Worm (Caenorhabditis elegans): ENCODE measurements around the gene phf-31.

Gene phf-31

ce11 chrX:10681698-10682097 lies at the start of gene phf-31:
Gene phf-31, plus strand, starts transcription at chrX:10681998.
- TF ChIP-seq ceh-22 (tag; optimal IDR thresholded peaks at IDR 0.05) (no peak), ceh-30 (tag; optimal IDR thresholded peaks at IDR 0.05) (no peak), rnt-1 (tag; optimal IDR thresholded peaks at IDR 0.05) (no peak), ceh-6 (GFP tag; optimal IDR thresholded peaks at IDR 0.05) (no peak), fkh-6 (tag; optimal IDR thresholded peaks at IDR 0.05) (no peak)

DNA sequence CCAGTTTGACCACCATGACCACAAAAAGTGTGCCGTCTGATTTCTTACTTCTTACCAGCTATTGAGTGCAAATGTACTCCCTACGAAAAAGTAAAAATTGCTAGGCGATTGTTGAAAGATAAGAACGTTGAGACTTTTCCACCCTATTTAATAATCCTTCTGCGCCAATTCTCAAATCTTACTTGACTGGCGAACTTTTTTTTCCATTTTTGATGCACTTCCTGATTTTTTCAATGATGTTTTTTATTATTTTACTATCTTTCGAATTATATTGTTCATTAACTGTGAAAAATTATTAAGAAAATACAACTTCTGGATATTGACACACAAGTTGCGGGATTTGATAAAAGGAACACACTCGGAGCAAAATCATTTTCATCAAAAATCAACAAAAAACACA lies 46.2 kb upstream of the phf-31 start, which contains the start of gene daf-12:
Gene daf-12, plus strand, starts transcription at position 301 of the 400 bp plus-strand sequence.
- TF ChIP-seq pha-4 (tag; optimal IDR thresholded peaks at IDR 0.05) (no peak), mec-3 (tag; optimal IDR thresholded peaks at IDR 0.05; ENCODE audit: borderline replicate concordance) (no peak), ceh-9 (tag; optimal IDR thresholded peaks at IDR 0.05) (no peak), rnt-1 (tag; optimal IDR thresholded peaks at IDR 0.05) (no peak), sox-4 (tag; optimal IDR thresholded peaks at IDR 0.05) (no peak), tbx-2 (tag; optimal IDR thresholded peaks at IDR 0.05) (no peak), unc-55 (GFP tag; optimal IDR thresholded peaks at IDR 0.05) (no peak), pqm-1 (tag; optimal IDR thresholded peaks at IDR 0.05) (no peak), ceh-45 (GFP tag; IDR thresholded peaks at IDR 0.05) (no peak), fkh-6 (tag; optimal IDR thresholded peaks at IDR 0.05) (no peak), hlh-6 (tag; optimal IDR thresholded peaks at IDR 0.05) (no peak), elt-2 (tag; optimal IDR thresholded peaks at IDR 0.05) (no peak), sox-2 (GFP tag; IDR thresholded peaks at IDR 0.05) (no peak), K02D7.2 (tag; optimal IDR thresholded peaks at IDR 0.05) (no peak)

DNA sequence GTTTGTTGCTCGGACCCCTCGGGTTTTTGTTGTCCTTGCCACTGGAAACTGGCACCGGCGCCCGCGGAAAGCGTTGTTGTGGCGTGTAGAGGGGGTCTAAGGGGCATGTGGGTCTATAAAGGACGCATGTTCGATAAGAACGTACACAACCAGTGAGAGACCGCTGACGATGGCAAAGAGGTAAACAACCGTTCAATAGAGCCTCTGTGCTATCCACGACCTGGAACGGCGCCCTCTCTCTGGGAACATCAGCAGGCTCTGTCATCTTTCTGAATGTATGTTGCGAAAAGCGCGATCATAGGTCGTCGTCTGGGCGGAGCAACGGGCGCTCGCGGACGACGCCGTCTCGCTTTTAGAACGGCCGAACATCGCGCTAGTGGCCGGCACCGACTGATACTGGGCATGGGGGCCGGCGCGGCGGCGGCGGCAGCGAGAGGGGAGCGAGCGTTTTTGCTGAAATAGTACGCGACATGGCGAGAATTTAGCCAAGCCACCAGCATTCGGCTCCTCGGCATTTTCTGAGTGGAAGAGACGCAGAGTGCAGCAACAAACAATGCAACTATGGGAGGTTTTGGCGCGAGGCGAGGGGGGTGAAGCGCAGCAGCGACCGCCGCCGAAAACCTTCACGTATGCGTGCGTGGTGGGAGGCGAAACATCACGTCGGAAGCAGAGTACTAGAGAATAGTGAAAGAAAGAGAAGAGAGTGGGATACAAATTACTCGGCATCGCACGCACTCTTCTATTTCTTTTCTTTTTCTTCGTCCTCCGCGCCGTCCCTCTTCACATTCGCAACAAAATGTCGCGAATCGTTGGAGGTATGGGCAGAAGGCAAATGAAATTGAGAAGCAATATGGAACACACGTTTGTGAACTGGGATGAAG lies 44.5 kb upstream of the phf-31 start:
- TF ChIP-seq elt-2 (tag; optimal IDR thresholded peaks at IDR 0.05), result peak; percentile 16
- TF ChIP-seq ceh-18 (tag; optimal IDR thresholded peaks at IDR 0.05), result peak; percentile 92
- TF ChIP-seq ceh-9 (tag; optimal IDR thresholded peaks at IDR 0.05), result no peak
- TF ChIP-seq eyg-1 (tag; optimal IDR thresholded peaks at IDR 0.05), result no peak
- TF ChIP-seq ceh-30 (tag; optimal IDR thresholded peaks at IDR 0.05), result peak; percentile 10
- TF ChIP-seq sox-4 (tag; optimal IDR thresholded peaks at IDR 0.05), result no peak
- peak; percentile 75 for TF ChIP-seq F13H6.1 (tag; optimal IDR thresholded peaks at IDR 0.05)
- TF ChIP-seq syd-9 (tag; optimal IDR thresholded peaks at IDR 0.05), result no peak
- peak; percentile 65 for TF ChIP-seq unc-42 (tag; optimal IDR thresholded peaks at IDR 0.05)
- peak; percentile 5; the same call in 1 of the 2 replicates for TF ChIP-seq unc-3 (GFP tag; conservative IDR thresholded peaks at IDR 0.05)
- no peak for TF ChIP-seq unc-3 (tag; optimal IDR thresholded peaks at IDR 0.05)
- TF ChIP-seq ceh-14 (tag; optimal IDR thresholded peaks at IDR 0.05), result peak; percentile 34
- no peak for TF ChIP-seq Y22D7AL.16 (tag; optimal IDR thresholded peaks at IDR 0.05)
- no peak for TF ChIP-seq ceh-6 (GFP tag; optimal IDR thresholded peaks at IDR 0.05)
- TF ChIP-seq ets-4 (tag; optimal IDR thresholded peaks at IDR 0.05), result peak; percentile 48
- TF ChIP-seq pqm-1 (tag; optimal IDR thresholded peaks at IDR 0.05), result no peak
- TF ChIP-seq elt-4 (tag; optimal IDR thresholded peaks at IDR 0.05), result peak; percentile 62
- TF ChIP-seq C38D4.7 (GFP tag; optimal IDR thresholded peaks at IDR 0.05), result no peak
- peak; percentile 4 for TF ChIP-seq T23F11.4 (GFP tag; optimal IDR thresholded peaks at IDR 0.05)
- no peak for TF ChIP-seq ahr-1 (tag; optimal IDR thresholded peaks at IDR 0.05)
- TF ChIP-seq nfya-1 (tag; optimal IDR thresholded peaks at IDR 0.05), result peak; percentile 78
- TF ChIP-seq rnt-1 (tag; optimal IDR thresholded peaks at IDR 0.05), result peak; percentile 62
- TF ChIP-seq ceh-34 (tag; optimal IDR thresholded peaks at IDR 0.05), result peak; percentile 70
- peak; percentile 83 for TF ChIP-seq pros-1 (tag; optimal IDR thresholded peaks at IDR 0.05)
- TF ChIP-seq ceh-22 (tag; optimal IDR thresholded peaks at IDR 0.05), result no peak
- no peak for TF ChIP-seq sox-2 (GFP tag; IDR thresholded peaks at IDR 0.05)
- TF ChIP-seq sdc-2 (tag; optimal IDR thresholded peaks at IDR 0.05), result peak; percentile 23
- TF ChIP-seq lim-6 (tag; optimal IDR thresholded peaks at IDR 0.05), result no peak
- TF ChIP-seq ztf-16 (tag; optimal IDR thresholded peaks at IDR 0.05), result no peak
- TF ChIP-seq ceh-31 (tag; optimal IDR thresholded peaks at IDR 0.05), result peak; percentile 84
- peak; percentile 27 for TF ChIP-seq ceh-2 (tag; optimal IDR thresholded peaks at IDR 0.05)
- TF ChIP-seq C08G9.2 (tag; optimal IDR thresholded peaks at IDR 0.05), result peak; percentile 65
- TF ChIP-seq dmd-4 (tag; optimal IDR thresholded peaks at IDR 0.05; ENCODE audit: borderline replicate concordance), result peak; percentile 64
- peak; percentile 37 for TF ChIP-seq unc-55 (GFP tag; optimal IDR thresholded peaks at IDR 0.05)
- peak; percentile 78 for TF ChIP-seq tbx-2 (tag; optimal IDR thresholded peaks at IDR 0.05)
